Worm (Caenorhabditis elegans) whole organism, L2 larva: ENCODE data around the gene T22B7.22.

Experiments
- C34F6.9 ChIP-seq: fragments of 150-350 bp; optimal IDR thresholded peaks from 2 replicates; lab custom pipeline; 2014; ENCODE audit warnings: missing biosample characterization, missing genetic modification characterization
- F13H6.1 ChIP-seq: sonication (generic microtip); optimal IDR thresholded peaks from 2 replicates; lab custom pipeline; 2016; ENCODE audit warnings: missing genetic modification characterization, missing compliant biosample characterization
- Y55F3AM.14 ChIP-seq: fragments of 200-800 bp; sonication (Bioruptor generic); optimal IDR thresholded peaks from 2 replicates; lab custom pipeline; 2018; ENCODE audit warnings: mild to moderate bottlenecking, missing genetic modification characterization, missing compliant biosample characterization
- ZK546.5 ChIP-seq: sonication (generic microtip); optimal IDR thresholded peaks from 2 replicates; lab custom pipeline; 2017; ENCODE audit warnings: missing biosample characterization, missing genetic modification characterization
- alr-1 ChIP-seq: fragments of 150-350 bp; optimal IDR thresholded peaks from 2 replicates; lab custom pipeline; 2014; ENCODE audit warnings: missing biosample characterization, missing genetic modification characterization
- aly-2 ChIP-seq: fragments of 150-350 bp; optimal IDR thresholded peaks from 2 replicates; lab custom pipeline; 2014; ENCODE audit warnings: missing biosample characterization, missing genetic modification characterization
- ama-1 ChIP-seq: fragments of 150-350 bp; optimal IDR thresholded peaks from 2 replicates; lab custom pipeline; 2018; ENCODE audit warnings: inconsistent platforms
- blmp-1 ChIP-seq: sonication (generic microtip); optimal IDR thresholded peaks from 2 replicates; lab custom pipeline; 2017; ENCODE audit warnings: missing genetic modification characterization, mild to moderate bottlenecking, missing compliant biosample characterization, antibody characterized with exemption, moderate library complexity; ENCODE audit not compliant: insufficient read depth
- ceh-16 ChIP-seq: fragments of 150-350 bp; optimal IDR thresholded peaks from 2 replicates; lab custom pipeline; 2014; ENCODE audit warnings: missing biosample characterization, missing genetic modification characterization
- ceh-82 ChIP-seq: fragments of 150-350 bp; optimal IDR thresholded peaks from 2 replicates; lab custom pipeline; 2014; ENCODE audit warnings: missing biosample characterization, missing genetic modification characterization
- crh-2 ChIP-seq: sonication (generic microtip); optimal IDR thresholded peaks from 2 replicates; lab custom pipeline; 2017; ENCODE audit warnings: missing biosample characterization, missing genetic modification characterization
- dmd-4 ChIP-seq: sonication (generic microtip); optimal IDR thresholded peaks from 2 replicates; lab custom pipeline; 2017; ENCODE audit warnings: missing biosample characterization, missing genetic modification characterization
- elt-1 ChIP-seq: fragments of 150-350 bp; optimal IDR thresholded peaks from 2 replicates; lab custom pipeline; 2014; ENCODE audit warnings: missing biosample characterization, missing genetic modification characterization
- elt-3 ChIP-seq: sonication (generic microtip); optimal IDR thresholded peaks from 2 replicates; lab custom pipeline; 2017; ENCODE audit warnings: missing biosample characterization, missing genetic modification characterization
- fos-1 ChIP-seq: fragments of 150-350 bp; optimal IDR thresholded peaks from 2 replicates; lab custom pipeline; 2014; ENCODE audit warnings: missing biosample characterization, missing genetic modification characterization
- gmeb-1 ChIP-seq: fragments of 150-350 bp; optimal IDR thresholded peaks from 2 replicates; lab custom pipeline; 2014; ENCODE audit warnings: missing biosample characterization, missing genetic modification characterization
- lin-11 ChIP-seq: fragments of 150-350 bp; sonication (generic microtip); optimal IDR thresholded peaks from 2 replicates; lab custom pipeline; 2014; ENCODE audit warnings: missing biosample characterization, missing genetic modification characterization, inconsistent platforms, mixed read lengths
- lin-13 ChIP-seq: fragments of 150-350 bp; optimal IDR thresholded peaks from 2 replicates; lab custom pipeline; 2014; ENCODE audit warnings: missing biosample characterization, missing genetic modification reagents, missing genetic modification characterization
- lin-39 ChIP-seq: fragments of 150-350 bp; optimal IDR thresholded peaks from 2 replicates; lab custom pipeline; 2014; ENCODE audit warnings: missing biosample characterization, missing genetic modification reagents, missing genetic modification characterization
- lsy-2 ChIP-seq, 2 experiments: fragments of 150-350 bp in 1 of 2; sonication (generic microtip) in 1 of 2; optimal IDR thresholded peaks; 2 replicates each; lab custom pipeline; 2014 to 2017; ENCODE audit warnings: missing biosample characterization in 2 of 2, missing genetic modification characterization in 2 of 2
- mbf-1 ChIP-seq: sonication (generic microtip); optimal IDR thresholded peaks from 2 replicates; lab custom pipeline; 2017; ENCODE audit warnings: missing biosample characterization, missing genetic modification characterization
- mdl-1 ChIP-seq, 2 experiments: fragments of 150-350 bp in 1 of 2; sonication (generic microtip) in 1 of 2; optimal IDR thresholded peaks; 2 replicates each; lab custom pipeline; 2017; ENCODE audit warnings: missing biosample characterization in 2 of 2, missing genetic modification characterization in 2 of 2
- nhr-10 ChIP-seq: sonication (generic microtip); optimal IDR thresholded peaks from 2 replicates; lab custom pipeline; 2017; ENCODE audit warnings: missing biosample characterization, missing genetic modification characterization
- nhr-12 ChIP-seq: fragments of 150-350 bp; optimal IDR thresholded peaks from 2 replicates; lab custom pipeline; 2014; ENCODE audit warnings: missing biosample characterization, missing genetic modification characterization
- nhr-129 ChIP-seq: fragments of 150-350 bp; optimal IDR thresholded peaks from 2 replicates; lab custom pipeline; 2014; ENCODE audit warnings: missing biosample characterization, missing genetic modification characterization
- nhr-21 ChIP-seq: fragments of 150-350 bp; optimal IDR thresholded peaks from 2 replicates; lab custom pipeline; 2014; ENCODE audit warnings: missing biosample characterization, missing genetic modification characterization
- nhr-23 ChIP-seq: fragments of 150-350 bp; optimal IDR thresholded peaks from 2 replicates; lab custom pipeline; 2014; ENCODE audit warnings: missing biosample characterization, missing genetic modification reagents, missing genetic modification characterization
- nhr-237 ChIP-seq: fragments of 150-350 bp; optimal IDR thresholded peaks from 2 replicates; lab custom pipeline; 2014; ENCODE audit warnings: missing biosample characterization, missing genetic modification characterization
- nhr-25 ChIP-seq: fragments of 150-350 bp; sonication (generic microtip); optimal IDR thresholded peaks from 3 replicates; lab custom pipeline; 2014; ENCODE audit warnings: missing biosample characterization, missing genetic modification characterization
- nhr-6 ChIP-seq: fragments of 150-350 bp; optimal IDR thresholded peaks from 2 replicates; lab custom pipeline; 2014; ENCODE audit warnings: missing biosample characterization, missing genetic modification characterization
- nhr-77 ChIP-seq: fragments of 150-350 bp; optimal IDR thresholded peaks from 2 replicates; lab custom pipeline; 2014; ENCODE audit warnings: missing biosample characterization, missing genetic modification characterization
- sem-4 ChIP-seq: fragments of 150-350 bp; optimal IDR thresholded peaks from 2 replicates; lab custom pipeline; 2014; ENCODE audit warnings: missing biosample characterization, missing genetic modification reagents, missing genetic modification characterization
- skn-1 ChIP-seq: sonication (generic microtip); optimal IDR thresholded peaks from 2 replicates; lab custom pipeline; 2017; ENCODE audit warnings: missing biosample characterization, missing genetic modification characterization
- sma-3 ChIP-seq: sonication (generic microtip); optimal IDR thresholded peaks from 2 replicates; lab custom pipeline; 2016; ENCODE audit warnings: missing genetic modification reagents, missing genetic modification characterization, missing compliant biosample characterization
- sma-9 ChIP-seq, 2 experiments: fragments of 150-350 bp in 1 of 2; sonication (generic microtip) in 1 of 2; optimal IDR thresholded peaks; 2 replicates each; lab custom pipeline; 2014 to 2016; ENCODE audit warnings: missing genetic modification characterization in 2 of 2, mild to moderate bottlenecking in 1 of 2, missing biosample characterization in 1 of 2, missing compliant biosample characterization in 1 of 2, missing genetic modification reagents in 1 of 2, moderate library complexity in 1 of 2
- snpc-4 ChIP-seq: fragments of 150-350 bp; optimal IDR thresholded peaks from 2 replicates; lab custom pipeline; 2014; ENCODE audit warnings: missing biosample characterization, missing genetic modification characterization
- unc-39 ChIP-seq: fragments of 150-350 bp; optimal IDR thresholded peaks from 2 replicates; lab custom pipeline; 2014; ENCODE audit warnings: missing biosample characterization, missing genetic modification characterization
- unc-55 ChIP-seq: fragments of 150-350 bp; sonication (generic microtip); optimal IDR thresholded peaks from 3 replicates; lab custom pipeline; 2014; ENCODE audit warnings: missing biosample characterization, missing genetic modification reagents, missing genetic modification characterization
- unc-62 ChIP-seq: fragments of 150-350 bp; optimal IDR thresholded peaks from 2 replicates; lab custom pipeline; 2014; ENCODE audit warnings: missing biosample characterization, missing genetic modification reagents, missing genetic modification characterization
- zag-1 ChIP-seq: fragments of 150-350 bp; optimal IDR thresholded peaks from 2 replicates; lab custom pipeline; 2014; ENCODE audit warnings: missing biosample characterization, missing genetic modification characterization
- ztf-1 ChIP-seq: fragments of 200-800 bp; sonication (Bioruptor generic); conservative IDR thresholded peaks from 2 replicates; pipeline ENCODE4 v1.3.6; 2022; ENCODE audit warnings: missing genetic modification characterization, missing compliant biosample characterization
- ztf-11 ChIP-seq: sonication (generic microtip); optimal IDR thresholded peaks from 2 replicates; lab custom pipeline; 2017; ENCODE audit warnings: missing biosample characterization, missing genetic modification characterization
- ztf-4 ChIP-seq: fragments of 150-350 bp; optimal IDR thresholded peaks from 2 replicates; lab custom pipeline; 2014; ENCODE audit warnings: missing biosample characterization, missing genetic modification characterization

The T22B7.22 gene

ce11 chrX:5659614-5660013 is at the start of gene T22B7.22:
T22B7.22 (plus strand) TSS chrX:5659967.
- peak; percentile 89 for TF ChIP-seq nhr-25 (tag; lab: Kevin White, UChicago)
- TF ChIP-seq sma-9 (GFP tag; optimal IDR thresholded peaks at IDR 0.05; lab: Kevin White, UChicago): peak; percentile 1
- no peak for TF ChIP-seq sma-9 (tag; optimal IDR thresholded peaks at IDR 0.05; lab: Kevin White, UChicago)
- peak; percentile 40 for TF ChIP-seq nhr-129
- no peak for TF ChIP-seq sem-4 (tag; lab: Kevin White, UChicago)
- TF ChIP-seq F13H6.1 (tag; lab: Kevin White, UChicago): peak; percentile 42
- TF ChIP-seq blmp-1 (tag; lab: Kevin White, UChicago): peak; percentile 3
- TF ChIP-seq snpc-4 (tag; lab: Kevin White, UChicago): no peak
- no peak for TF ChIP-seq nhr-77
- no peak for TF ChIP-seq mdl-1 (tag; optimal IDR thresholded peaks at IDR 0.05; lab: Kevin White, UChicago)
- TF ChIP-seq nhr-12 (tag; lab: Kevin White, UChicago): no peak
- TF ChIP-seq elt-1 (tag; lab: Kevin White, UChicago): no peak
- no peak for TF ChIP-seq nhr-237
- no peak for TF ChIP-seq zag-1 (tag; lab: Kevin White, UChicago)
- no peak for TF ChIP-seq skn-1
- TF ChIP-seq nhr-6 (tag; lab: Kevin White, UChicago): no peak
- peak; percentile 10 for TF ChIP-seq crh-2
- no peak for TF ChIP-seq ama-1 (lab: Kevin White, UChicago)
- TF ChIP-seq lin-13: no peak
- TF ChIP-seq alr-1 (tag; lab: Kevin White, UChicago): no peak
- TF ChIP-seq ztf-4 (tag; lab: Kevin White, UChicago): no peak
- no peak for TF ChIP-seq nhr-10 (tag; lab: Kevin White, UChicago)
- no peak for TF ChIP-seq ztf-11
- TF ChIP-seq sma-3 (GFP tag; lab: Kevin White, UChicago): no peak
- TF ChIP-seq ceh-16 (tag; lab: Kevin White, UChicago): no peak
- TF ChIP-seq fos-1 (tag; lab: Kevin White, UChicago): peak; percentile 5

- TF ChIP-seq sma-9 (GFP tag; optimal IDR thresholded peaks at IDR 0.05; lab: Kevin White, UChicago) (no peak), sma-9 (tag; optimal IDR thresholded peaks at IDR 0.05; lab: Kevin White, UChicago) (no peak), unc-39 (tag; lab: Kevin White, UChicago) (no peak), ZK546.5 (no peak), zag-1 (tag; lab: Kevin White, UChicago) (no peak), ztf-1 (GFP tag; lab: Robert Waterston, UW) (no peak), nhr-21 (tag; lab: Kevin White, UChicago) (no peak), sma-3 (GFP tag; lab: Kevin White, UChicago) (no peak), fos-1 (tag; lab: Kevin White, UChicago) (no peak), nhr-6 (tag; lab: Kevin White, UChicago) (no peak), C34F6.9 (tag; lab: Kevin White, UChicago) (no peak), gmeb-1 (no peak), Y55F3AM.14 (no peak), sem-4 (tag; lab: Kevin White, UChicago) (no peak), ceh-16 (tag; lab: Kevin White, UChicago) (no peak), lin-11 (no peak), nhr-129 (no peak), unc-62 (no peak), dmd-4 (tag; lab: Kevin White, UChicago) (no peak), lin-39 (tag; lab: Kevin White, UChicago) (no peak)
Measured at ce11 chrX:5611155-5611554, 48.6 kb upstream of the T22B7.22 start, which contains the start of gene octr-1. octr-1 (minus strand) TSS chrX:5611255.

ce11 chrX:5616000-5616399 is 43.8 kb upstream of the T22B7.22 start:
- TF ChIP-seq fos-1 (tag; lab: Kevin White, UChicago) (no peak), nhr-129 (no peak), nhr-23 (tag; lab: Kevin White, UChicago) (no peak), aly-2 (no peak), ceh-82 (tag; lab: Kevin White, UChicago) (no peak), elt-3 (tag; lab: Kevin White, UChicago) (no peak), lin-13 (no peak), lsy-2 (tag; optimal IDR thresholded peaks at IDR 0.05; lab: Kevin White, UChicago) (no peak), zag-1 (tag; lab: Kevin White, UChicago) (no peak), lin-11 (no peak), mbf-1 (no peak), snpc-4 (tag; lab: Kevin White, UChicago) (no peak), unc-55 (GFP tag; lab: Kevin White, UChicago) (no peak)
